Fruit fly (Drosophila melanogaster) whole organism, embryonic: ENCODE results near the gene CG13659.

Experiments used
- CG18476 ChIP-seq: fragments of 200-800 bp; sonication (Bioruptor generic); optimal IDR thresholded peaks from 2 replicates; lab custom pipeline; 2016; ENCODE audit warnings: missing biosample characterization, mild to moderate bottlenecking, missing genetic modification characterization
- CG2712 ChIP-seq: fragments of 200-800 bp; optimal IDR thresholded peaks from 3 replicates; lab custom pipeline; 2019; ENCODE audit warnings: missing biosample characterization, mild to moderate bottlenecking, missing genetic modification characterization, moderate library complexity
- CG33557 ChIP-seq: fragments of 200-800 bp; sonication (Bioruptor generic); optimal IDR thresholded peaks from 2 replicates; lab custom pipeline; 2019; ENCODE audit warnings: missing biosample characterization, mild to moderate bottlenecking, missing genetic modification characterization, moderate library complexity
- CG8290 ChIP-seq, 3 experiments: fragments of 200-800 bp; sonication (Bioruptor generic); optimal IDR thresholded peaks; 2 replicates each; lab custom pipeline; 2016 to 2019; ENCODE audit warnings: missing biosample characterization in 3 of 3, missing genetic modification characterization in 3 of 3, mild to moderate bottlenecking in 2 of 3, moderate library complexity in 1 of 3
- Chrac-16 ChIP-seq: fragments of 200-800 bp; sonication (Bioruptor generic); optimal IDR thresholded peaks from 3 replicates; lab custom pipeline; 2016; ENCODE audit warnings: missing biosample characterization, missing genetic modification characterization
- GATAe ChIP-seq: fragments of 200-800 bp; sonication (Bioruptor generic); conservative IDR thresholded peaks from 2 replicates; pipeline ENCODE4 v1.3.6; 2022; ENCODE audit warnings: missing biosample characterization, missing genetic modification characterization
- Hr78 ChIP-seq, 2 experiments: fragments of 200-800 bp in 1 of 2; fragments of >200 bp in 1 of 2; sonication (Bioruptor generic) in 1 of 2; optimal IDR thresholded peaks; 2 replicates each; lab custom pipeline; 2017 to 2019; ENCODE audit warnings: missing biosample characterization in 2 of 2, missing genetic modification characterization in 2 of 2, mild to moderate bottlenecking in 1 of 2, moderate library complexity in 1 of 2

DNA sequence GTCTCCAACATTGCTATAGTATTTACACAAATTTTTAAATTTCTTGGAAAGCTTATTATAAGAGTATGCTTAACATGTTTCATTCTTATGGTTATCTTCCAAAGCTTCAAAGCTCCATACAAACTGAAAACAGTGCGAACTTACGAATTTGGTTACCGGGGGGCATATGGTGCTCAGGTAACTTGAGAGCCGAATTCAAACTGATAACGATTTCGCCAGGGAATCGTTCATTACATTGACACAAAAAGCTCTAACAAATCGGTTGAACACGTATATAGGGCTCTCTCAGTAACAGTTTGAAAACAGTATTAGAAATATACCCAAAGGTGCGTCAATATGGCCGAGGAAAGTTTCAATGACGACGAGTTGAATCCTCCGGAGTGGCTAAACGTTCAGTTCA, at the start of gene CG13659:
- TF ChIP-seq Hr78 (GFP tag; optimal IDR thresholded peaks at IDR 0.05; lab: Kevin White, UChicago), result no peak
- no peak for TF ChIP-seq CG18476 (GFP tag; lab: Kevin White, UChicago)
- TF ChIP-seq CG8290 (GFP tag; optimal IDR thresholded peaks at IDR 0.05; lab: Kevin White, UChicago), result no peak
- peak in 1 of 2 experiments; percentile 4 for TF ChIP-seq CG8290 (tag; optimal IDR thresholded peaks at IDR 0.05; lab: Kevin White, UChicago)
- TF ChIP-seq CG2712, result no peak
- no peak for TF ChIP-seq GATAe (GFP tag; lab: Robert Waterston, UW)
- no peak for TF ChIP-seq CG33557 (GFP tag; lab: Kevin White, UChicago)
- TF ChIP-seq Chrac-16 (GFP tag; lab: Kevin White, UChicago), result no peak
